Worm (Caenorhabditis elegans) whole organism, late embryonic: ENCODE measurements around the gene ttr-35.

ENCODE experiments used
- C08G9.2 ChIP-seq: sonication (generic microtip); optimal IDR thresholded peaks from 2 replicates; lab custom pipeline; 2016; ENCODE audit warnings: mild to moderate bottlenecking, missing genetic modification characterization, moderate library complexity, missing compliant biosample characterization
- K09A11.1 ChIP-seq: sonication (generic microtip); optimal IDR thresholded peaks from 2 replicates; lab custom pipeline; 2017; ENCODE audit warnings: antibody characterized with exemption, mild to moderate bottlenecking, missing genetic modification characterization, missing compliant biosample characterization; ENCODE audit not compliant: insufficient read depth
- T23F11.4 ChIP-seq: fragments of 200-800 bp; sonication (Bioruptor generic); optimal IDR thresholded peaks from 2 replicates; lab custom pipeline; 2018; ENCODE audit warnings: mild to moderate bottlenecking, missing genetic modification characterization, missing compliant biosample characterization
- Y22D7AL.16 ChIP-seq: sonication (generic microtip); optimal IDR thresholded peaks from 2 replicates; lab custom pipeline; 2016; ENCODE audit warnings: missing genetic modification characterization, missing compliant biosample characterization
- ahr-1 ChIP-seq: sonication (generic microtip); optimal IDR thresholded peaks from 2 replicates; lab custom pipeline; 2016; ENCODE audit warnings: missing genetic modification characterization, missing compliant biosample characterization
- ceh-14 ChIP-seq: sonication (generic microtip); optimal IDR thresholded peaks from 2 replicates; lab custom pipeline; 2016; ENCODE audit warnings: missing genotype, missing genetic modification characterization, missing compliant biosample characterization
- ceh-18 ChIP-seq: sonication (generic microtip); optimal IDR thresholded peaks from 2 replicates; lab custom pipeline; 2016; ENCODE audit warnings: missing genetic modification characterization, missing compliant biosample characterization
- ceh-19 ChIP-seq: fragments of 200-800 bp; sonication (Bioruptor generic); optimal IDR thresholded peaks from 2 replicates; lab custom pipeline; 2018; ENCODE audit warnings: mild to moderate bottlenecking, missing genetic modification characterization, missing compliant biosample characterization
- ceh-2 ChIP-seq: sonication (generic microtip); optimal IDR thresholded peaks from 2 replicates; lab custom pipeline; 2016; ENCODE audit warnings: missing genotype, missing genetic modification characterization, missing compliant biosample characterization
- ceh-24 ChIP-seq: sonication (generic microtip); optimal IDR thresholded peaks from 2 replicates; lab custom pipeline; 2016; ENCODE audit warnings: mild to moderate bottlenecking, missing genetic modification characterization, missing compliant biosample characterization
- ceh-48 ChIP-seq: sonication (generic microtip); optimal IDR thresholded peaks from 2 replicates; lab custom pipeline; 2016; ENCODE audit warnings: missing genetic modification characterization, inconsistent platforms, missing compliant biosample characterization
- ceh-6 ChIP-seq: fragments of 200-800 bp; sonication (Bioruptor generic); optimal IDR thresholded peaks from 2 replicates; lab custom pipeline; 2018; ENCODE audit warnings: mild to moderate bottlenecking, missing genetic modification characterization, missing compliant biosample characterization
- ceh-9 ChIP-seq: sonication (generic microtip); optimal IDR thresholded peaks from 2 replicates; lab custom pipeline; 2016; ENCODE audit warnings: mild to moderate bottlenecking, missing genetic modification characterization, inconsistent platforms, missing compliant biosample characterization
- che-1 ChIP-seq: sonication (generic microtip); optimal IDR thresholded peaks from 2 replicates; lab custom pipeline; 2016; ENCODE audit warnings: mild to moderate bottlenecking, missing genetic modification characterization, missing compliant biosample characterization
- dve-1 ChIP-seq: sonication (generic microtip); optimal IDR thresholded peaks from 2 replicates; lab custom pipeline; 2017; ENCODE audit warnings: antibody characterized with exemption, mild to moderate bottlenecking, missing genetic modification characterization, missing compliant biosample characterization
- ets-4 ChIP-seq: sonication (generic microtip); optimal IDR thresholded peaks from 2 replicates; lab custom pipeline; 2016; ENCODE audit warnings: missing genetic modification characterization, missing compliant biosample characterization
- eyg-1 ChIP-seq: sonication (generic microtip); optimal IDR thresholded peaks from 2 replicates; lab custom pipeline; 2016; ENCODE audit warnings: missing genotype, missing genetic modification characterization, missing compliant biosample characterization
- fkh-10 ChIP-seq: fragments of 150-350 bp; optimal IDR thresholded peaks from 2 replicates; lab custom pipeline; 2014; ENCODE audit warnings: missing biosample characterization, missing genetic modification reagents, missing genetic modification characterization
- fkh-6 ChIP-seq: sonication (generic microtip); optimal IDR thresholded peaks from 2 replicates; lab custom pipeline; 2016; ENCODE audit warnings: missing genetic modification characterization, missing compliant biosample characterization
- gmeb-2 ChIP-seq: sonication (generic microtip); optimal IDR thresholded peaks from 2 replicates; lab custom pipeline; 2016; ENCODE audit warnings: missing genetic modification characterization, inconsistent platforms, missing compliant biosample characterization
- hlh-13 ChIP-seq: fragments of 200-800 bp; sonication (Bioruptor generic); optimal IDR thresholded peaks from 2 replicates; lab custom pipeline; 2018; ENCODE audit warnings: mild to moderate bottlenecking, missing genetic modification characterization, missing compliant biosample characterization
- madf-2 ChIP-seq: sonication (generic microtip); optimal IDR thresholded peaks from 2 replicates; lab custom pipeline; 2017; ENCODE audit warnings: missing genetic modification characterization, missing compliant biosample characterization
- mec-3 ChIP-seq: sonication (generic microtip); optimal IDR thresholded peaks from 2 replicates; lab custom pipeline; 2016; ENCODE audit warnings: borderline replicate concordance, missing genetic modification characterization, missing compliant biosample characterization
- nfya-1 ChIP-seq: sonication (generic microtip); optimal IDR thresholded peaks from 2 replicates; lab custom pipeline; 2017; ENCODE audit warnings: missing genetic modification characterization, mild to moderate bottlenecking, missing compliant biosample characterization, antibody characterized with exemption, moderate library complexity
- npax-4 ChIP-seq: sonication (generic microtip); optimal IDR thresholded peaks from 2 replicates; lab custom pipeline; 2016; ENCODE audit warnings: missing genetic modification characterization, missing compliant biosample characterization
- odd-2 ChIP-seq: sonication (generic microtip); optimal IDR thresholded peaks from 2 replicates; lab custom pipeline; 2017; ENCODE audit warnings: antibody characterized with exemption, mild to moderate bottlenecking, missing genetic modification characterization, missing compliant biosample characterization
- pax-1 ChIP-seq: fragments of 150-350 bp; optimal IDR thresholded peaks from 2 replicates; lab custom pipeline; 2014; ENCODE audit warnings: missing biosample characterization, missing genetic modification characterization
- pha-2 ChIP-seq: sonication (generic microtip); optimal IDR thresholded peaks from 2 replicates; lab custom pipeline; 2017; ENCODE audit warnings: mild to moderate bottlenecking, missing genetic modification characterization, missing compliant biosample characterization
- pqm-1 ChIP-seq: sonication (generic microtip); optimal IDR thresholded peaks from 2 replicates; lab custom pipeline; 2016; ENCODE audit warnings: missing genetic modification characterization, missing compliant biosample characterization
- sox-2 ChIP-seq: fragments of 200-800 bp; sonication (Bioruptor generic); IDR thresholded peaks from 2 replicates; pipeline ENCODE4 v1.3.6; 2022; ENCODE audit warnings: missing genetic modification reagents, missing genetic modification characterization, missing compliant biosample characterization
- sox-4 ChIP-seq: sonication (generic microtip); optimal IDR thresholded peaks from 2 replicates; lab custom pipeline; 2017; ENCODE audit warnings: mild to moderate bottlenecking, missing genetic modification characterization, inconsistent platforms, missing compliant biosample characterization
- tbx-2 ChIP-seq: sonication (generic microtip); optimal IDR thresholded peaks from 2 replicates; lab custom pipeline; 2016; ENCODE audit warnings: missing genetic modification characterization, missing compliant biosample characterization
- tbx-7 ChIP-seq: sonication (generic microtip); optimal IDR thresholded peaks from 2 replicates; lab custom pipeline; 2016; ENCODE audit warnings: missing genotype, missing genetic modification characterization, missing compliant biosample characterization
- unc-3 ChIP-seq, 2 experiments: fragments of 200-800 bp in 1 of 2; sonication (Bioruptor generic) in 1 of 2; sonication (generic microtip) in 1 of 2; conservative IDR thresholded peaks in 1 of 2; optimal IDR thresholded peaks in 1 of 2; 2 replicates each; pipeline versions ENCODE4 v1.3.6 to Lab custom; 2016 to 2022; ENCODE audit warnings: missing compliant biosample characterization in 2 of 2, missing genetic modification characterization in 2 of 2, missing genetic modification reagents in 1 of 2
- unc-42 ChIP-seq: sonication (generic microtip); optimal IDR thresholded peaks from 2 replicates; lab custom pipeline; 2016; ENCODE audit warnings: missing genotype, missing genetic modification characterization, missing compliant biosample characterization
- unc-55 ChIP-seq: sonication (generic microtip); optimal IDR thresholded peaks from 2 replicates; lab custom pipeline; 2017; ENCODE audit warnings: missing biosample characterization, missing genetic modification reagents, missing genetic modification characterization
- unc-86 ChIP-seq: sonication (generic microtip); optimal IDR thresholded peaks from 2 replicates; lab custom pipeline; 2016; ENCODE audit warnings: missing genetic modification characterization, missing compliant biosample characterization

Gene ttr-35

ce11 chrX:6531896-6532295 lies 19.8 kb downstream of the ttr-35 start:
- no peak for TF ChIP-seq unc-55 (GFP tag; lab: Kevin White, UChicago)
- no peak for TF ChIP-seq sox-2
- TF ChIP-seq K09A11.1 (tag; lab: Kevin White, UChicago), result no peak
- TF ChIP-seq ceh-6 (GFP tag; lab: Kevin White, UChicago), result no peak
- no peak for TF ChIP-seq mec-3 (tag; lab: Kevin White, UChicago)
- TF ChIP-seq che-1 (tag; lab: Kevin White, UChicago), result no peak
- no peak for TF ChIP-seq ceh-14
- TF ChIP-seq ahr-1 (tag; lab: Kevin White, UChicago), result no peak
- no peak for TF ChIP-seq ceh-48
- TF ChIP-seq odd-2 (tag; lab: Kevin White, UChicago), result no peak
- no peak for TF ChIP-seq gmeb-2
- TF ChIP-seq pha-2, result no peak
- TF ChIP-seq pqm-1 (tag; lab: Kevin White, UChicago), result no peak
- TF ChIP-seq hlh-13 (GFP tag; lab: Kevin White, UChicago), result no peak
- no peak for TF ChIP-seq C08G9.2 (tag; lab: Kevin White, UChicago)
- no peak for TF ChIP-seq unc-3 (GFP tag; conservative IDR thresholded peaks at IDR 0.05; lab: Robert Waterston, UW)
- no peak for TF ChIP-seq unc-3 (tag; optimal IDR thresholded peaks at IDR 0.05; lab: Kevin White, UChicago)
- no peak for TF ChIP-seq madf-2
- no peak for TF ChIP-seq unc-42 (tag; lab: Kevin White, UChicago)
- TF ChIP-seq ceh-18, result no peak

ce11 chrX:6533038-6533437 lies 21.0 kb downstream of the ttr-35 start:
- TF ChIP-seq fkh-6 (tag; lab: Kevin White, UChicago) (no peak), odd-2 (tag; lab: Kevin White, UChicago) (no peak), nfya-1 (tag; lab: Kevin White, UChicago) (no peak), tbx-7 (no peak), ceh-18 (no peak), ceh-2 (no peak), fkh-10 (no peak), dve-1 (tag; lab: Kevin White, UChicago) (no peak), T23F11.4 (GFP tag; lab: Kevin White, UChicago) (no peak), mec-3 (tag; lab: Kevin White, UChicago) (no peak), gmeb-2 (no peak), madf-2 (no peak), ceh-24 (tag; lab: Kevin White, UChicago) (no peak), sox-2 (no peak), ceh-6 (GFP tag; lab: Kevin White, UChicago) (no peak), ceh-19 (GFP tag; lab: Kevin White, UChicago) (no peak), pax-1 (tag; lab: Kevin White, UChicago) (no peak), eyg-1 (tag; lab: Kevin White, UChicago) (no peak), sox-4 (no peak), unc-55 (GFP tag; lab: Kevin White, UChicago) (no peak)

- TF ChIP-seq Y22D7AL.16 (tag; lab: Kevin White, UChicago) (no peak), tbx-2 (tag; lab: Kevin White, UChicago) (no peak), tbx-7 (no peak), ceh-9 (tag; lab: Kevin White, UChicago) (no peak), unc-55 (GFP tag; lab: Kevin White, UChicago) (no peak), T23F11.4 (GFP tag; lab: Kevin White, UChicago) (no peak), npax-4 (no peak), ceh-19 (GFP tag; lab: Kevin White, UChicago) (no peak), pqm-1 (tag; lab: Kevin White, UChicago) (no peak), nfya-1 (tag; lab: Kevin White, UChicago) (no peak), gmeb-2 (no peak), ahr-1 (tag; lab: Kevin White, UChicago) (no peak), ets-4 (tag; lab: Kevin White, UChicago) (no peak), unc-86 (tag; lab: Kevin White, UChicago) (no peak), ceh-14 (no peak), C08G9.2 (tag; lab: Kevin White, UChicago) (no peak), eyg-1 (tag; lab: Kevin White, UChicago) (no peak), odd-2 (tag; lab: Kevin White, UChicago) (no peak)
These were observed 24.7 kb downstream of the ttr-35 start, which contains the start of gene ilys-5 for ce11 chrX:6536701-6537279. Gene ilys-5 (minus strand): TSS chrX:6536840.
